Worm (Caenorhabditis elegans) whole organism, early embryonic: ENCODE data around the gene ugt-21.

Experiments used
- B0310.2 ChIP-seq: sonication (generic microtip); optimal IDR thresholded peaks from 2 replicates; lab custom pipeline; 2016; ENCODE audit warnings: mild to moderate bottlenecking, missing genetic modification characterization, missing compliant biosample characterization
- F13C5.2 ChIP-seq: sonication (generic microtip); optimal IDR thresholded peaks from 2 replicates; lab custom pipeline; 2017; ENCODE audit warnings: mild to moderate bottlenecking, missing genetic modification characterization, inconsistent platforms, missing compliant biosample characterization
- aly-1 ChIP-seq: sonication (generic microtip); optimal IDR thresholded peaks from 2 replicates; lab custom pipeline; 2016; ENCODE audit warnings: missing genetic modification characterization, missing compliant biosample characterization
- ama-1 ChIP-seq: fragments of 150-350 bp; optimal IDR thresholded peaks from 2 replicates; lab custom pipeline; 2014
- ceh-13 ChIP-seq: fragments of 200-800 bp; sonication (Bioruptor generic); optimal IDR thresholded peaks from 2 replicates; lab custom pipeline; 2018; ENCODE audit warnings: mild to moderate bottlenecking, missing genetic modification characterization, missing compliant biosample characterization
- ceh-36 ChIP-seq: sonication (generic microtip); optimal IDR thresholded peaks from 2 replicates; lab custom pipeline; 2016; ENCODE audit warnings: missing genetic modification characterization, inconsistent platforms, missing compliant biosample characterization
- ets-7 ChIP-seq: sonication (generic microtip); optimal IDR thresholded peaks from 2 replicates; lab custom pipeline; 2016; ENCODE audit warnings: missing genotype, missing genetic modification characterization, missing compliant biosample characterization
- flt-1 ChIP-seq: fragments of 200-800 bp; sonication (Bioruptor generic); IDR thresholded peaks from 2 replicates; pipeline ENCODE4 v1.3.6; 2022; ENCODE audit warnings: missing genetic modification characterization, missing compliant biosample characterization
- hmbx-1 ChIP-seq: sonication (generic microtip); optimal IDR thresholded peaks from 2 replicates; lab custom pipeline; 2016; ENCODE audit warnings: mild to moderate bottlenecking, missing genetic modification characterization, missing compliant biosample characterization
- hmg-4 ChIP-seq: fragments of 200-800 bp; sonication (Bioruptor generic); optimal IDR thresholded peaks from 2 replicates; lab custom pipeline; 2018; ENCODE audit warnings: mild to moderate bottlenecking, missing genetic modification characterization, missing compliant biosample characterization
- hnd-1 ChIP-seq: sonication (generic microtip); optimal IDR thresholded peaks from 2 replicates; lab custom pipeline; 2016; ENCODE audit warnings: missing genetic modification characterization, missing compliant biosample characterization
- pes-1 ChIP-seq: fragments of 200-800 bp; sonication (Bioruptor generic); IDR thresholded peaks from 2 replicates; pipeline ENCODE4 v1.3.6; 2022; ENCODE audit warnings: missing genetic modification reagents, missing genetic modification characterization, missing compliant biosample characterization
- scrt-1 ChIP-seq: fragments of 200-800 bp; sonication (Bioruptor generic); IDR thresholded peaks from 2 replicates; pipeline ENCODE4 v1.3.6; 2022; ENCODE audit warnings: missing genetic modification characterization, missing compliant biosample characterization
- sea-1 ChIP-seq: fragments of 200-800 bp; sonication (Bioruptor generic); conservative IDR thresholded peaks from 2 replicates; pipeline ENCODE4 v1.3.6; 2022; ENCODE audit warnings: missing genetic modification characterization, missing compliant biosample characterization
- tbx-11 ChIP-seq: fragments of 200-800 bp; sonication (Bioruptor generic); IDR thresholded peaks from 2 replicates; pipeline ENCODE4 v1.3.6; 2022; ENCODE audit warnings: missing genetic modification characterization, missing compliant biosample characterization
- tbx-37 ChIP-seq: fragments of 200-800 bp; sonication (Bioruptor generic); conservative IDR thresholded peaks from 2 replicates; pipeline ENCODE4 v1.3.6; 2022; ENCODE audit warnings: missing genetic modification reagents, missing genetic modification characterization, missing compliant biosample characterization
- tra-4 ChIP-seq: sonication (generic microtip); optimal IDR thresholded peaks from 2 replicates; lab custom pipeline; 2017; ENCODE audit warnings: missing genetic modification characterization, missing compliant biosample characterization

Gene ugt-21

DNA sequence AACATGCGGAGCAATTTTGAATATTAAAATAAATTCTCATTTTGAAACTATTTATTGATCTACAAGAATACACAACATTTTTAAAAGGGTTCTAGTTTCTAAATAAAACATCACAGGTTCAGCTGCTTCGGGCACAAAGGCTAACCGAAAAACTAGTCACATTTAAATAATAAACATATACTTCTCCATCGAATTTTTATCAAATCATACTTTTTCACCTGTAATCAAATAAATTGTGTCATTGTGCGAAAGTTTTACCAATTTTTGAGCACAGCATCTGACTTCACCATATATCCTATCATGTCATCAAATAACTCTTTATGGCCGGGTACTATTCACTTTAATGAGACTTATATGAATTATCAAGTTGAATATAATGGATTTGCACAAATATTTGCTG lies 9.8 kb upstream of the ugt-21 start, which contains the start of gene sru-6:
sru-6 (plus strand) TSS at position 301 of the 400 bp plus-strand sequence.
- no peak for TF ChIP-seq tbx-37
- no peak for TF ChIP-seq B0310.2 (tag; lab: Kevin White, UChicago)
- no peak for TF ChIP-seq hnd-1 (tag; lab: Kevin White, UChicago)
- TF ChIP-seq ets-7 (tag; lab: Kevin White, UChicago): no peak
- TF ChIP-seq ama-1: no peak
- TF ChIP-seq hmbx-1 (tag; lab: Kevin White, UChicago): no peak
- no peak for TF ChIP-seq sea-1
- TF ChIP-seq tra-4 (tag; lab: Kevin White, UChicago): no peak

DNA sequence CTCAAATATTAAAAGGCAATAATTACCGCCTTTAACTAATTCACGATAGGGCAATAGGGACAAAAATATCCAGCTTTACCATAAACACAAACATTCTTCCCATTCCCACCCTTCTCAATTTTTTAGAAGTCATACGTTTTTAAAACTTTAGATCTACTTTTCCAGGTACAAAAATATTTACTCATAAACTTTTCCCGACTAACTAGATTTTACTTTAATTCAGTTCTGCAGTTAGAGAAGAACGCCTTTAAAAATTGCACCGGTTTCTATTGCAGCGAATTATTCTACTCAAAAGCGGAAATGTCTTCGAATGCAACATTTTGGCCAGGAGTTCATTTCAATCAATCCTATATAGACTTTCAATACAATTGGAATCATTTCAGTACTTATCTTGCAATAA lies 3.8 kb upstream of the ugt-21 start, which contains the start of gene sru-3:
sru-3 (plus strand) TSS at position 301 of the 400 bp plus-strand sequence.
- TF ChIP-seq B0310.2 (tag; lab: Kevin White, UChicago): no peak
- no peak for TF ChIP-seq tbx-37
- no peak for TF ChIP-seq flt-1 (GFP tag; lab: Robert Waterston, UW)
- TF ChIP-seq ceh-36 (tag; lab: Kevin White, UChicago): no peak
- TF ChIP-seq ama-1: no peak
- TF ChIP-seq ceh-13 (GFP tag; lab: Kevin White, UChicago): no peak
- TF ChIP-seq ets-7 (tag; lab: Kevin White, UChicago): no peak
- TF ChIP-seq hmbx-1 (tag; lab: Kevin White, UChicago): no peak
- no peak for TF ChIP-seq pes-1
- no peak for TF ChIP-seq scrt-1
- TF ChIP-seq tra-4 (tag; lab: Kevin White, UChicago): no peak
- no peak for TF ChIP-seq F13C5.2
- TF ChIP-seq hnd-1 (tag; lab: Kevin White, UChicago): no peak
- TF ChIP-seq hmg-4 (GFP tag; lab: Kevin White, UChicago): no peak
- no peak for TF ChIP-seq sea-1

DNA sequence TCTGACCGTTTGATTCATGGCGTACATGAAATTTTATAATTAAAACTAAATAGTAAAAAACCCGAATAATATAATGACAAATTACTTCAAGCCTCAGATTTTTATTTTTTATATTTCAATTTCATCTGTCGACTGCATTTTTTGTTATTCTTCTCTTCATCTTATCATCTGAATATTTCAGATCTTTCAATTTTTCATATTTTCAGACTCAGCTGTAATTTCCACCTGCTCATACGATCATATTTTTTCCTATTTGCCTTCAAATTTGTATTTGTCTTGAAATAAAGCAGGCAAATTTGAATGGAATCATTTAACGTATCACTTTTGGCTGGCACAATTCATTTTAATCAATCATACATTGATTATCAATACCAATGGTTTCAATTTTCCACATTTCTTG lies 2.0 kb upstream of the ugt-21 start, which contains the start of gene sru-4:
sru-4 (plus strand) TSS at position 301 of the 400 bp plus-strand sequence.
- no peak for TF ChIP-seq hnd-1 (tag; lab: Kevin White, UChicago)
- TF ChIP-seq hmbx-1 (tag; lab: Kevin White, UChicago): no peak
- no peak for TF ChIP-seq ama-1
- TF ChIP-seq flt-1 (GFP tag; lab: Robert Waterston, UW): no peak
- no peak for TF ChIP-seq sea-1
- no peak for TF ChIP-seq ceh-36 (tag; lab: Kevin White, UChicago)
- no peak for TF ChIP-seq B0310.2 (tag; lab: Kevin White, UChicago)
- no peak for TF ChIP-seq hmg-4 (GFP tag; lab: Kevin White, UChicago)
- no peak for TF ChIP-seq tra-4 (tag; lab: Kevin White, UChicago)
- no peak for TF ChIP-seq ets-7 (tag; lab: Kevin White, UChicago)

DNA sequence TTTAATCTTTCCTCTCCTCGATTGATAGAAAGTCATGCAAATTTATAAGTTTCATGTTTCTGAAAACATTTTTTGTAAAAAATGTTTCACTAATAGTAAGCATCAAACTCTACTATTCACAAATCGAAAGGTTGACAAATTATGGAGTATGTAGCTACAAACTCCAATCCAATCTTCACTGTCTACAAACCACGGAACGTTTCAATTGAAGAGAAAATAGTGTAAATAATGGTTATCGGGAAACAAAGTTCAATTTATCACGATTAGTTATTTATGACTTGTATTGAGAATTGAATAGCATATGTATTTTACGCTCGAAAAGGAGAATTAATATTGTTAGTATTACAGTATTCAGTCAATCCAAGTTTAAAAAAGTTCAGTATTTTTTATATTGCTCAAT lies 475 bp upstream of the ugt-21 start:
- TF ChIP-seq hnd-1 (tag; lab: Kevin White, UChicago): no peak
- no peak for TF ChIP-seq flt-1 (GFP tag; lab: Robert Waterston, UW)
- TF ChIP-seq aly-1: no peak
- TF ChIP-seq hmbx-1 (tag; lab: Kevin White, UChicago): no peak
- TF ChIP-seq pes-1: no peak
- no peak for TF ChIP-seq ama-1
- TF ChIP-seq ets-7 (tag; lab: Kevin White, UChicago): no peak
- TF ChIP-seq tra-4 (tag; lab: Kevin White, UChicago): no peak
- TF ChIP-seq tbx-11 (GFP tag; lab: Robert Waterston, UW): no peak
- no peak for TF ChIP-seq tbx-37
- TF ChIP-seq ceh-13 (GFP tag; lab: Kevin White, UChicago): no peak
- no peak for TF ChIP-seq B0310.2 (tag; lab: Kevin White, UChicago)
- TF ChIP-seq sea-1: no peak
- no peak for TF ChIP-seq hmg-4 (GFP tag; lab: Kevin White, UChicago)
- TF ChIP-seq F13C5.2: no peak
- no peak for TF ChIP-seq ceh-36 (tag; lab: Kevin White, UChicago)
- TF ChIP-seq scrt-1: no peak

DNA sequence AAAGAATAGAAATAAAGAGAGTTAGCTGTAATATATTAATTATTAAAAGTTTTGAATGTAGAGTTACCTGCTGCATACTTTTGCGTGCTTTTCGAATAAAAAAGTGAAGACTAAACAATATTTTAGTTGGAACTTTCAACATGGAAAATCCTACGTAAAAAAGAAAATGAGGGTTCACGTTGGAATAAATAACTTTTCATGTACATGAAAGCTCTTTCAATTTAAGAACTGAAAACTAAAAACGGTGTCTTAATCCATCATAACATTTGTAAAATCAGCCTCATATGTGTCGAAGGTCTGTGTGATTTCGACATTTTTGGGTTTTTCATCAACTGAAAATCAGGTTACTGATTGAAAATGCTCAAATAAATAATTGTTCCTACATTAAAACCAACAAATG lies 6.1 kb downstream of the ugt-21 start, which contains the start of gene ttr-9:
ttr-9 (minus strand) TSS at position 101 of the 400 bp plus-strand sequence.
- TF ChIP-seq hmg-4 (GFP tag; lab: Kevin White, UChicago) (no peak), flt-1 (GFP tag; lab: Robert Waterston, UW) (no peak), ceh-36 (tag; lab: Kevin White, UChicago) (no peak), aly-1 (no peak), ceh-13 (GFP tag; lab: Kevin White, UChicago) (no peak), tbx-11 (GFP tag; lab: Robert Waterston, UW) (no peak), ama-1 (no peak), hmbx-1 (tag; lab: Kevin White, UChicago) (no peak), pes-1 (no peak), tbx-37 (no peak), hnd-1 (tag; lab: Kevin White, UChicago) (no peak)

DNA sequence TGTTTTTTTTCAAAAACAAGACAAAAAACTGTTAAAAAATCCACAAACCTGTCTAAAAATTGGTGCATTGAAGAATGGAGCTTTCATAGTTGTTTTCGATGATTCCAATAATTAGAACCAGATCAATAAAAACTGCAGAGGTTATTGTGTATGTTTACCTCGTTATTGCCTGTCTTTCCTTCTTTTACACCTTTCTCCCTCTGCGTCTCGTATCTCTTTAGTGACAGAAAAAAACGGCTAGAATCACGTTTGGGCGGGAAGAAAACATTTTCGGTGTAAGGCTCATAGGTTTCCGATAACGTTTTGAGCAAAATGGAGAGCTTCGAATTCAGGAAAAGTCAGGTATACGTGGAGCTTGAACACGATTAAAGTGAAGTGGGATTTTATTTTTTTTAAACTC lies 8.5 kb downstream of the ugt-21 start, which contains the start of gene ethe-1:
ethe-1 (minus strand) TSS at position 150 of the 400 bp plus-strand sequence.
- TF ChIP-seq tbx-37 (no peak), sea-1 (no peak), hnd-1 (tag; lab: Kevin White, UChicago) (no peak), tra-4 (tag; lab: Kevin White, UChicago) (no peak), tbx-11 (GFP tag; lab: Robert Waterston, UW) (no peak), B0310.2 (tag; lab: Kevin White, UChicago) (no peak), hmg-4 (GFP tag; lab: Kevin White, UChicago) (no peak), scrt-1 (no peak), ama-1 (no peak), hmbx-1 (tag; lab: Kevin White, UChicago) (no peak), ets-7 (tag; lab: Kevin White, UChicago) (no peak), aly-1 (no peak), ceh-36 (tag; lab: Kevin White, UChicago) (no peak)

DNA sequence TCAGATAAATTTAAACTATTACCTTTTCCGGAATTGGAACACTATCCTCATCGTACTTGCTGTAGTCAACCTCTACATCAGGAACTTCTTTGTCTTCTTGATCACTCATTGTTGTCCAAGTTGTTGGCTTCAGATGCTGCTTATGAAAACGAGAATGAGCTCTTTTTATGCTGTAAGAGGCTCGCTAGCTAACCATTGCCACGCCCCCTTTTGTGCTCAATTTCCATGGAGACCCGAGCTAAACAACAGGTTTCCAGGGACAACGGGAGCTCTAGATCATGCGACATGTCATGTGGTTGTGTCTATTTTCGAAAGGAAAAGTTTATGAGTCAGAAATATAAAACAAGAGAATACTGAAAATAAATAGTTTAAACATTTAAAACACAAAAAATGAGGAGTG lies 10.3 kb downstream of the ugt-21 start, which contains the start of gene C33A12.4:
C33A12.4 (minus strand) TSS at position 131 of the 400 bp plus-strand sequence.
- TF ChIP-seq ama-1 (no peak), B0310.2 (tag; lab: Kevin White, UChicago) (no peak), ceh-13 (GFP tag; lab: Kevin White, UChicago) (no peak), F13C5.2 (no peak), ets-7 (tag; lab: Kevin White, UChicago) (no peak), sea-1 (no peak), hmg-4 (GFP tag; lab: Kevin White, UChicago) (no peak), tbx-37 (no peak)
